Worm (Caenorhabditis elegans): ENCODE measurements around the gene F10D7.5.

F10D7.5 gene

DNA sequence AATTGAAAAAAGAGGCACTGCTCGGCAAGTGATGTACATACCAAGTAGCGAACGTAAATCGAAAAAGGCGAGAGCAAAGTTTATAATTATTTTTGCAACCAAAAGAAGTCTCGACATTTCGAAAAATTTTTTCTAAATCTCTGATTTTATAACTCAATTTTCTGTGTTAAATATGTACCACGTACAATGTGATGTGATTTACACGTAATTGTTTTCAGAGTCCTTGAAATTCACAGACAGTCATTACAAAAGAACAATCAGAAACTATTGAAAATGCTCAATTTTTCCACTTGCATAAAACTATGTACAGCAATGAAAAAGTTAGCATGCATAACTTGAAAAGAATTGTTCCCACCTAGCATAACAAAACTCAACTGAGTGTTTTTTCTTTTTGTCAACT is 11.6 kb upstream of the F10D7.5 start:
- no peak for TF ChIP-seq F13C5.2 (tag; optimal IDR thresholded peaks at IDR 0.05)

- no peak for TF ChIP-seq ceh-13 (GFP tag; optimal IDR thresholded peaks at IDR 0.05)
- TF ChIP-seq F13C5.2 (tag; optimal IDR thresholded peaks at IDR 0.05) = no peak
- TF ChIP-seq ets-7 (tag; optimal IDR thresholded peaks at IDR 0.05) = no peak
- no peak for TF ChIP-seq tbx-37 (GFP tag; conservative IDR thresholded peaks at IDR 0.05)
- no peak for TF ChIP-seq ama-1 (optimal IDR thresholded peaks at IDR 0.05)
- no peak for TF ChIP-seq hnd-1 (tag; optimal IDR thresholded peaks at IDR 0.05)
- TF ChIP-seq B0310.2 (tag; optimal IDR thresholded peaks at IDR 0.05) = no peak
- no peak for TF ChIP-seq hmg-4 (GFP tag; optimal IDR thresholded peaks at IDR 0.05)
- TF ChIP-seq aly-1 (tag; optimal IDR thresholded peaks at IDR 0.05) = no peak
- no peak for TF ChIP-seq ceh-36 (tag; optimal IDR thresholded peaks at IDR 0.05)
These were observed 9.8 kb upstream of the F10D7.5 start, which contains the start of gene F11C7.6 for ce11 chrX:17401264-17401663. F11C7.6 (plus strand) TSS chrX:17401564.

- TF ChIP-seq sea-1 (GFP tag; conservative IDR thresholded peaks at IDR 0.05) = no peak
- no peak for TF ChIP-seq hnd-1 (tag; optimal IDR thresholded peaks at IDR 0.05)
- no peak for TF ChIP-seq B0310.2 (tag; optimal IDR thresholded peaks at IDR 0.05)
- no peak for TF ChIP-seq flt-1 (GFP tag; IDR thresholded peaks at IDR 0.05)
These were observed 9.0 kb upstream of the F10D7.5 start for ce11 chrX:17400425-17400824.

- TF ChIP-seq hmg-4 (GFP tag; optimal IDR thresholded peaks at IDR 0.05) (no peak), tbx-11 (GFP tag; IDR thresholded peaks at IDR 0.05) (no peak), aly-1 (tag; optimal IDR thresholded peaks at IDR 0.05) (no peak), tra-4 (tag; optimal IDR thresholded peaks at IDR 0.05) (no peak), scrt-1 (GFP tag; IDR thresholded peaks at IDR 0.05) (no peak), tbx-37 (GFP tag; conservative IDR thresholded peaks at IDR 0.05) (no peak), ceh-36 (tag; optimal IDR thresholded peaks at IDR 0.05) (no peak), ama-1 (optimal IDR thresholded peaks at IDR 0.05) (no peak), hnd-1 (tag; optimal IDR thresholded peaks at IDR 0.05) (no peak), sea-1 (GFP tag; conservative IDR thresholded peaks at IDR 0.05) (no peak)
These were observed 6.9 kb upstream of the F10D7.5 start, which contains the start of gene F11C7.7 for ce11 chrX:17398293-17398692. F11C7.7 (plus strand) TSS chrX:17398593.

DNA sequence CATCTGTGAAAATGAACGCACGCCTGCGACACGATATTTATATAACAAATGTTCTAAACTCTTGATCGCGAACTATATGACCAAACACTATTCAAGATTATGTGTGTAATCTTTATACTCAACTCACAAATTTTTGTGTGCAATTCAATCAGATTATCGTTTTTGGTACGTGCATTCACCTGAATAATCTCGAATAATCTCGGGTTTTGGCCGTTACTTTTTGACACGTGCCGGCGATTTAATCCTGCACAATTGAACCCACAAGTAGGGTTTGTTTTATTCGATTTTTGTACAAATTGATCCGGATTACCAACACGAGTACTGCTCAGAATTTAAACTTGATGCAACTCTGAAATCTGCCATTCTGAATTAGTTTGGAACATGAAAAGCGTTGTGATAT is 5.0 kb upstream of the F10D7.5 start, which contains the start of the genes vap-1 and F11C7.2:
Gene vap-1, minus strand, starts transcription at position 101 of the 400 bp plus-strand sequence.
Gene F11C7.2, plus strand, starts transcription at position 359 of the 400 bp plus-strand sequence.
- no peak for TF ChIP-seq ets-7 (tag; optimal IDR thresholded peaks at IDR 0.05)
- TF ChIP-seq hmbx-1 (tag; optimal IDR thresholded peaks at IDR 0.05) = no peak
- TF ChIP-seq tra-4 (tag; optimal IDR thresholded peaks at IDR 0.05) = no peak
- no peak for TF ChIP-seq hmg-4 (GFP tag; optimal IDR thresholded peaks at IDR 0.05)
- no peak for TF ChIP-seq aly-1 (tag; optimal IDR thresholded peaks at IDR 0.05)
- TF ChIP-seq scrt-1 (GFP tag; IDR thresholded peaks at IDR 0.05) = no peak
- no peak for TF ChIP-seq ceh-13 (GFP tag; optimal IDR thresholded peaks at IDR 0.05)
- TF ChIP-seq B0310.2 (tag; optimal IDR thresholded peaks at IDR 0.05) = no peak
- TF ChIP-seq tbx-11 (GFP tag; IDR thresholded peaks at IDR 0.05) = no peak

ce11 chrX:17392182-17392581 is 767 bp upstream of the F10D7.5 start:
- TF ChIP-seq ets-7 (tag; optimal IDR thresholded peaks at IDR 0.05) = no peak
- no peak for TF ChIP-seq hmbx-1 (tag; optimal IDR thresholded peaks at IDR 0.05)
- peak; percentile 60 for TF ChIP-seq hmg-4 (GFP tag; optimal IDR thresholded peaks at IDR 0.05)
- TF ChIP-seq F13C5.2 (tag; optimal IDR thresholded peaks at IDR 0.05) = peak; percentile 71
- no peak for TF ChIP-seq ceh-36 (tag; optimal IDR thresholded peaks at IDR 0.05)

- TF ChIP-seq ceh-36 (tag; optimal IDR thresholded peaks at IDR 0.05) (no peak), hmbx-1 (tag; optimal IDR thresholded peaks at IDR 0.05) (no peak)
These were observed 884 bp downstream of the F10D7.5 start for ce11 chrX:17390531-17390930.

DNA sequence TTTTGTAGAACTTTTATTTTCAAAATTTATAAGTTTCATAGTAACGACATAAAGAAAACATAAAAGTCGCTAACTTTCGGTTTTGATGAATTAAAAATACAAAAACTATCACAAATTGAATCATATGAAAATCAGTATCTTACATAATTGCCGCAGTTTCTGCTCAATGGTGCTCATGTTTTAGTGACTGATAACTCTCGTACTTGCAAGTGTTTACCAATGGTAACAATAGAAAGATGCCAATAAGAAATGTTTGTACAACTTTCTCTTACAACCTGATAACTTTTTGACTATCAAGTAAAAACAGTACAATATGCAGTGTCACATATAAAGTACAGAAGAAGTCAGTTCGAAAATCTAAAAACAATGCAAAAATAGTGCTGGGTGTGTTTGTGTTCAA is 5.3 kb downstream of the F10D7.5 start:
- TF ChIP-seq scrt-1 (GFP tag; IDR thresholded peaks at IDR 0.05) = no peak
- TF ChIP-seq aly-1 (tag; optimal IDR thresholded peaks at IDR 0.05) = no peak
- TF ChIP-seq ama-1 (optimal IDR thresholded peaks at IDR 0.05) = no peak
- TF ChIP-seq hmbx-1 (tag; optimal IDR thresholded peaks at IDR 0.05) = no peak
- no peak for TF ChIP-seq F13C5.2 (tag; optimal IDR thresholded peaks at IDR 0.05)
- TF ChIP-seq flt-1 (GFP tag; IDR thresholded peaks at IDR 0.05) = no peak

DNA sequence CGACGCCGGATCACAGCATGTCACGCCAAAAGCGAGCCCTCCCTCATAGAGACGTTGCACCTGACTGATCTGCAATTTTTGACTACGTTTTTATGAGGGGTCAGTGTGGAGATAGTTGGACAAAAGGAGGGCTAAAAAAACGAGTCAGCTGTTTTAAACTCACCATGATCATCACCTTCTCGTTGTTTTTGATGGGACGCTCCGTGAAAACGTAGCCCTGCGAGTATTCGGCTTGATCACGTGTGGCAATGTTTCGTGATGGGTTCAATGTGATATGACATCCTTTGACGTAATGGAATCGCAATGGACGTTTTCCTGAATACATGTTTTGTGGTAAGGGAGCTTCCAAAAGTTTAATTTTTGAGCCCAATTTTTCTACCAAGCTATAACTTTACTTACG is 6.3 kb downstream of the F10D7.5 start:
- TF ChIP-seq ceh-36 (tag; optimal IDR thresholded peaks at IDR 0.05) (no peak), hmbx-1 (tag; optimal IDR thresholded peaks at IDR 0.05) (no peak)

ce11 chrX:17384343-17384742 is 7.1 kb downstream of the F10D7.5 start:
- TF ChIP-seq sea-1 (GFP tag; conservative IDR thresholded peaks at IDR 0.05) (no peak), ceh-36 (tag; optimal IDR thresholded peaks at IDR 0.05) (no peak), aly-1 (tag; optimal IDR thresholded peaks at IDR 0.05) (no peak), flt-1 (GFP tag; IDR thresholded peaks at IDR 0.05) (no peak), B0310.2 (tag; optimal IDR thresholded peaks at IDR 0.05) (no peak), hnd-1 (tag; optimal IDR thresholded peaks at IDR 0.05) (no peak), ets-7 (tag; optimal IDR thresholded peaks at IDR 0.05) (no peak), tbx-11 (GFP tag; IDR thresholded peaks at IDR 0.05) (no peak), hmbx-1 (tag; optimal IDR thresholded peaks at IDR 0.05) (no peak), scrt-1 (GFP tag; IDR thresholded peaks at IDR 0.05) (no peak)

All from whole organism, early embryonic.